Fruit fly (Drosophila melanogaster) whole organism, prepupa: ENCODE results near the gene OS9.

Source experiments
- Blimp-1 ChIP-seq: fragments of 200-800 bp; sonication (Bioruptor generic); optimal IDR thresholded peaks from 3 replicates; lab custom pipeline; 2017; ENCODE audit warnings: missing biosample characterization, missing genetic modification characterization, mild to moderate bottlenecking, moderate library complexity, missing genetic modification reagents
- CG10631 ChIP-seq: fragments of 200-800 bp; sonication (Bioruptor generic); optimal IDR thresholded peaks from 2 replicates; lab custom pipeline; 2016; ENCODE audit warnings: missing biosample characterization, missing genetic modification characterization
- CG11294 ChIP-seq: fragments of 200-800 bp; sonication (Bioruptor generic); IDR thresholded peaks from 2 replicates; pipeline ENCODE4 v1.3.6; 2022; ENCODE audit warnings: missing biosample characterization, missing genetic modification characterization
- CG11762 ChIP-seq: fragments of 200-800 bp; sonication (Bioruptor generic); optimal IDR thresholded peaks from 3 replicates; lab custom pipeline; 2016; ENCODE audit warnings: missing biosample characterization, missing genetic modification characterization; ENCODE audit not compliant: insufficient read depth
- CG11902 ChIP-seq: fragments of 200-800 bp; sonication (Bioruptor generic); optimal IDR thresholded peaks from 3 replicates; lab custom pipeline; 2016; ENCODE audit warnings: missing biosample characterization, missing genetic modification characterization
- CG15336 ChIP-seq: fragments of 200-800 bp; sonication (Bioruptor generic); IDR thresholded peaks from 2 replicates; pipeline ENCODE4 v1.3.6; 2022; ENCODE audit warnings: missing biosample characterization, missing genetic modification characterization
- CG1621 ChIP-seq: fragments of 200-800 bp; sonication (Bioruptor generic); optimal IDR thresholded peaks from 3 replicates; lab custom pipeline; 2018; ENCODE audit warnings: missing biosample characterization, mild to moderate bottlenecking, missing genetic modification characterization
- CG3032 ChIP-seq: fragments of 200-800 bp; optimal IDR thresholded peaks from 2 replicates; lab custom pipeline; 2019; ENCODE audit warnings: missing biosample characterization, mild to moderate bottlenecking, missing genetic modification characterization, moderate library complexity
- CG32006 ChIP-seq: fragments of 200-800 bp; sonication (Bioruptor generic); optimal IDR thresholded peaks from 3 replicates; lab custom pipeline; 2017; ENCODE audit warnings: missing biosample characterization, mild to moderate bottlenecking, missing genetic modification characterization
- CG34406 ChIP-seq: fragments of 200-800 bp; sonication (Bioruptor generic); optimal IDR thresholded peaks from 3 replicates; lab custom pipeline; 2016; ENCODE audit warnings: missing biosample characterization, missing genetic modification characterization
- CG3919 ChIP-seq: fragments of 200-800 bp; sonication (Bioruptor generic); optimal IDR thresholded peaks from 3 replicates; lab custom pipeline; 2016; ENCODE audit warnings: missing biosample characterization, missing genetic modification characterization
- CG4318 ChIP-seq: fragments of 200-800 bp; sonication (Bioruptor generic); optimal IDR thresholded peaks from 3 replicates; lab custom pipeline; 2017; ENCODE audit warnings: missing biosample characterization, mild to moderate bottlenecking, missing genetic modification characterization
- CG6163 ChIP-seq: fragments of 200-800 bp; sonication (Bioruptor generic); IDR thresholded peaks from 3 replicates; pipeline ENCODE4 v1.3.6; 2022; ENCODE audit warnings: missing biosample characterization, missing genetic modification characterization
- CG6276 ChIP-seq: fragments of 200-800 bp; sonication (Bioruptor generic); optimal IDR thresholded peaks from 2 replicates; lab custom pipeline; 2017; ENCODE audit warnings: missing biosample characterization, mild to moderate bottlenecking, missing genetic modification characterization
- CG6792 ChIP-seq: fragments of 200-800 bp; sonication (Bioruptor generic); optimal IDR thresholded peaks from 3 replicates; lab custom pipeline; 2016; ENCODE audit warnings: missing biosample characterization, missing genetic modification characterization
- CG6808 ChIP-seq: fragments of 200-800 bp; sonication (Bioruptor generic); optimal IDR thresholded peaks from 3 replicates; lab custom pipeline; 2017; ENCODE audit warnings: missing biosample characterization, missing genetic modification characterization, mild to moderate bottlenecking, moderate library complexity, missing genetic modification reagents
- CG6854 ChIP-seq: fragments of 200-800 bp; sonication (Bioruptor generic); optimal IDR thresholded peaks from 2 replicates; lab custom pipeline; 2017; ENCODE audit warnings: missing biosample characterization, mild to moderate bottlenecking, missing genetic modification characterization
- CG7368 ChIP-seq: fragments of 200-800 bp; sonication (Bioruptor generic); optimal IDR thresholded peaks from 3 replicates; lab custom pipeline; 2016; ENCODE audit warnings: missing biosample characterization, missing genetic modification characterization
- CG8119 ChIP-seq: fragments of 200-800 bp; sonication (Bioruptor generic); IDR thresholded peaks from 3 replicates; pipeline ENCODE4 v1.3.6; 2022; ENCODE audit warnings: missing biosample characterization, missing genetic modification characterization
- CG8319 ChIP-seq: fragments of 200-800 bp; sonication (Bioruptor generic); optimal IDR thresholded peaks from 3 replicates; lab custom pipeline; 2016; ENCODE audit warnings: missing biosample characterization, missing genetic modification characterization
- CG8632 ChIP-seq: fragments of 200-800 bp; sonication (Bioruptor generic); optimal IDR thresholded peaks from 3 replicates; lab custom pipeline; 2016; ENCODE audit warnings: missing biosample characterization, missing genetic modification characterization
- CG9139 ChIP-seq: fragments of 200-800 bp; sonication (Bioruptor generic); optimal IDR thresholded peaks from 3 replicates; lab custom pipeline; 2017; ENCODE audit warnings: missing biosample characterization, mild to moderate bottlenecking, missing genetic modification characterization
- Eip75B ChIP-seq: fragments of 200-800 bp; sonication (Bioruptor generic); optimal IDR thresholded peaks from 3 replicates; lab custom pipeline; 2016; ENCODE audit warnings: missing biosample characterization, missing genetic modification characterization
- Eip78C ChIP-seq: fragments of 200-800 bp; sonication (Bioruptor generic); peaks from one replicate; lab custom pipeline; 2016; ENCODE audit warnings: missing biosample characterization, missing genetic modification characterization
- Eip93F ChIP-seq: fragments of 200-800 bp; sonication (Bioruptor generic); optimal IDR thresholded peaks from 2 replicates; lab custom pipeline; 2016; ENCODE audit warnings: missing biosample characterization, mild to moderate bottlenecking, missing genetic modification characterization
- Ets96B ChIP-seq: fragments of 200-800 bp; optimal IDR thresholded peaks from 2 replicates; lab custom pipeline; 2019; ENCODE audit warnings: missing biosample characterization, mild to moderate bottlenecking, missing genetic modification characterization, moderate library complexity
- Gug ChIP-seq: fragments of 200-800 bp; sonication (Bioruptor generic); IDR thresholded peaks from 2 replicates; pipeline ENCODE4 v1.3.6; 2022; ENCODE audit warnings: missing biosample characterization, missing genetic modification characterization
- Hr38 ChIP-seq: sonication (Bioruptor generic); optimal IDR thresholded peaks from 2 replicates; lab custom pipeline; 2016; ENCODE audit warnings: missing biosample characterization, missing genetic modification characterization
- Hr39 ChIP-seq: fragments of 200-800 bp; sonication (Bioruptor generic); optimal IDR thresholded peaks from 2 replicates; lab custom pipeline; 2016; ENCODE audit warnings: missing biosample characterization, missing genetic modification characterization
- Hr4 ChIP-seq: fragments of 200-800 bp; sonication (Bioruptor generic); optimal IDR thresholded peaks from 3 replicates; lab custom pipeline; 2016; ENCODE audit warnings: missing biosample characterization, missing genetic modification characterization
- Lpt ChIP-seq: fragments of 200-800 bp; sonication (Bioruptor generic); optimal IDR thresholded peaks from 3 replicates; lab custom pipeline; 2016; ENCODE audit warnings: missing biosample characterization, missing genetic modification characterization
- Met ChIP-seq: fragments of 200-800 bp; sonication (Bioruptor generic); optimal IDR thresholded peaks from 3 replicates; lab custom pipeline; 2016; ENCODE audit warnings: missing biosample characterization, missing genetic modification characterization
- OdsH ChIP-seq: fragments of 200-800 bp; sonication (Bioruptor generic); optimal IDR thresholded peaks from 3 replicates; lab custom pipeline; 2016; ENCODE audit warnings: missing biosample characterization, missing genetic modification characterization
- Smox ChIP-seq: fragments of 200-800 bp; sonication (Bioruptor generic); optimal IDR thresholded peaks from 3 replicates; lab custom pipeline; 2016; ENCODE audit warnings: missing biosample characterization, missing genetic modification characterization
- Sox102F ChIP-seq: fragments of 200-800 bp; sonication (Bioruptor generic); optimal IDR thresholded peaks from 2 replicates; lab custom pipeline; 2016; ENCODE audit warnings: missing biosample characterization, mild to moderate bottlenecking, missing genetic modification characterization
- Sox14 ChIP-seq: fragments of 200-800 bp; sonication (Bioruptor generic); optimal IDR thresholded peaks from 3 replicates; lab custom pipeline; 2016; ENCODE audit warnings: missing biosample characterization, missing genetic modification characterization
- Sox15 ChIP-seq: fragments of 200-800 bp; sonication (Bioruptor generic); optimal IDR thresholded peaks from 3 replicates; lab custom pipeline; 2016; ENCODE audit warnings: missing biosample characterization, missing genetic modification characterization
- achi ChIP-seq: fragments of 200-800 bp; sonication (Bioruptor generic); optimal IDR thresholded peaks from 3 replicates; lab custom pipeline; 2016; ENCODE audit warnings: missing biosample characterization, missing genetic modification characterization
- acj6 ChIP-seq: fragments of 200-800 bp; sonication (Bioruptor generic); optimal IDR thresholded peaks from 3 replicates; lab custom pipeline; 2016; ENCODE audit warnings: missing biosample characterization, missing genetic modification characterization
- cyc ChIP-seq: fragments of 200-800 bp; sonication (Bioruptor generic); optimal IDR thresholded peaks from 3 replicates; lab custom pipeline; 2016; ENCODE audit warnings: missing biosample characterization, missing genetic modification characterization
- dac ChIP-seq: fragments of 200-800 bp; sonication (Bioruptor generic); optimal IDR thresholded peaks from 2 replicates; lab custom pipeline; 2017; ENCODE audit warnings: missing biosample characterization, mild to moderate bottlenecking, missing genetic modification characterization
- dsx ChIP-seq: fragments of 200-800 bp; optimal IDR thresholded peaks from 3 replicates; lab custom pipeline; 2019; ENCODE audit warnings: missing biosample characterization, mild to moderate bottlenecking, missing genetic modification characterization, moderate library complexity; ENCODE audit not compliant: poor library complexity, severe bottlenecking
- eg ChIP-seq: fragments of 200-800 bp; sonication (Bioruptor generic); IDR thresholded peaks from 3 replicates; pipeline ENCODE4 v1.3.6; 2022; ENCODE audit warnings: missing biosample characterization, missing genetic modification characterization
- esn ChIP-seq: fragments of 200-800 bp; sonication (Bioruptor generic); optimal IDR thresholded peaks from 2 replicates; lab custom pipeline; 2016; ENCODE audit warnings: missing biosample characterization, mild to moderate bottlenecking, missing genetic modification characterization, moderate library complexity
- fd59A ChIP-seq: fragments of 200-800 bp; sonication (Bioruptor generic); optimal IDR thresholded peaks from 2 replicates; lab custom pipeline; 2017; ENCODE audit warnings: missing biosample characterization, mild to moderate bottlenecking, missing genetic modification characterization, missing genetic modification reagents
- fd85E ChIP-seq: fragments of 200-800 bp; sonication (Bioruptor generic); optimal IDR thresholded peaks from 3 replicates; lab custom pipeline; 2016; ENCODE audit warnings: missing biosample characterization, missing genetic modification characterization
- lz ChIP-seq: fragments of 200-800 bp; sonication (Bioruptor generic); optimal IDR thresholded peaks from 3 replicates; lab custom pipeline; 2016; ENCODE audit warnings: missing biosample characterization, missing genetic modification characterization
- spab ChIP-seq: fragments of 200-800 bp; sonication (Bioruptor generic); optimal IDR thresholded peaks from 2 replicates; lab custom pipeline; 2017; ENCODE audit warnings: missing biosample characterization, mild to moderate bottlenecking, missing genetic modification characterization, missing genetic modification reagents
- ss ChIP-seq, 2 experiments: fragments of 200-800 bp; sonication (Bioruptor generic); optimal IDR thresholded peaks; 2 replicates in 1 of 2; 3 replicates in 1 of 2; lab custom pipeline; 2017 to 2018; ENCODE audit warnings: mild to moderate bottlenecking in 2 of 2, missing biosample characterization in 2 of 2, missing genetic modification characterization in 2 of 2, moderate library complexity in 1 of 2
- topi ChIP-seq: fragments of 200-800 bp; sonication (Bioruptor generic); optimal IDR thresholded peaks from 3 replicates; lab custom pipeline; 2016; ENCODE audit warnings: missing biosample characterization, missing genetic modification characterization
- vri ChIP-seq: fragments of 200-800 bp; sonication (Bioruptor generic); optimal IDR thresholded peaks from 3 replicates; lab custom pipeline; 2016; ENCODE audit warnings: missing biosample characterization, mild to moderate bottlenecking, missing genetic modification characterization

OS9 gene

DNA sequence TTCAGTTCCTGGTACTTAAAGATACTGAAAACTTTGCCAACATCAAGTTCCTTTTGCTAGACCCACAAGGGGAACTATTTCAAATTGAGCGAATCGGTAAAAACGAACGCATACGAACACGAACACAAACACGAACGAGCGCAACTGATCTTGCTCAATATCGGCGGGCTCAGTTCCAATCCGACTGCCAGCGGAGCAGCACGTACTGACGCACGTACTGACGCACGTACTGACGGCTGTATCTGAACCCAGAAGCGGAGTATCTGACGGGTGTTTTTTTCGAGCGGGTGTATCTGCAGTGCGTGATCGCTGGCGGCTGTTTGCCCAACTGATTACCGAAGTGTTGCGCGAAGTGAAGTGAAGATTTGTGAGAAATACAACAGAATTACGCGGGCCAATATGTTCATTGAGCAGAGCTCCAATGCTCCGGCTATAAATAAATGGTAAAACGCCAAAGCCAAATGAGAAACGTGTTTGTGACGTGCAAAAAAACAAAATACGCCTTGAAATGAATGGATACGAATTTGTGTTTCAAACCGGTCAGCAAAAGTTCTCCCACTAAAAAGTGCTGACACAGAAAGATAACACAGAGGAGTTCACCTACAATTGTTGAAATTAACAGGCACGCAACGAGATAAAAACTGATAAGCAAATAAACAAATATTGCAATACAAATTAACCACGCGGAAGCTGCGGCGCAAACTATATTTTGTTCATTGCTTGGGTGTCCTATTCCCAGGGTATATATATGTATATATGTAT is 31.0 kb downstream of the OS9 start:
- TF ChIP-seq CG3032 (tag; lab: Kevin White, UChicago) (peak; percentile 88), topi (GFP tag; lab: Kevin White, UChicago) (no peak), Eip78C (GFP tag; lab: Kevin White, UChicago) (peak; percentile 59), Ets96B (tag; lab: Kevin White, UChicago) (peak; percentile 19), ss (GFP tag; optimal IDR thresholded peaks at IDR 0.05; lab: Kevin White, UChicago) (peak; percentile 48 to 74), Eip75B (GFP tag; lab: Kevin White, UChicago) (no peak), Hr38 (no peak), Smox (GFP tag; lab: Kevin White, UChicago) (no peak), dsx (GFP tag; lab: Kevin White, UChicago) (peak; percentile 44), acj6 (no peak), fd59A (GFP tag; lab: Kevin White, UChicago) (no peak), CG6276 (GFP tag; lab: Kevin White, UChicago) (no peak), Met (GFP tag; lab: Kevin White, UChicago) (no peak), Hr39 (GFP tag; lab: Kevin White, UChicago) (no peak), Sox14 (GFP tag; lab: Kevin White, UChicago) (peak; percentile 3), Lpt (GFP tag; lab: Kevin White, UChicago) (no peak), CG11294 (GFP tag; lab: Robert Waterston, UW) (no peak), eg (peak; percentile 61; the same call in 1 of the 3 replicates), CG7368 (GFP tag; lab: Kevin White, UChicago) (peak; percentile 4), CG32006 (GFP tag; lab: Kevin White, UChicago) (no peak), esn (GFP tag; lab: Kevin White, UChicago) (no peak), CG1621 (tag; lab: Kevin White, UChicago) (peak; percentile 62), CG8632 (GFP tag; lab: Kevin White, UChicago) (no peak), lz (no peak), CG11902 (no peak), vri (GFP tag; lab: Kevin White, UChicago) (peak; percentile 45), CG8319 (no peak), achi (GFP tag; lab: Kevin White, UChicago) (peak; percentile 17), cyc (no peak), dac (GFP tag; lab: Kevin White, UChicago) (no peak), Hr4 (GFP tag; lab: Kevin White, UChicago) (no peak), CG6163 (GFP tag; lab: Robert Waterston, UW) (peak; percentile 66; the same call in 2 of the 3 replicates), CG34406 (GFP tag; lab: Kevin White, UChicago) (peak; percentile 8), CG6792 (no peak), CG6854 (GFP tag; lab: Kevin White, UChicago) (peak; percentile 64), CG9139 (GFP tag; lab: Kevin White, UChicago) (peak; percentile 46), Sox15 (GFP tag; lab: Kevin White, UChicago) (no peak), OdsH (GFP tag; lab: Kevin White, UChicago) (no peak), spab (GFP tag; lab: Kevin White, UChicago) (no peak), Blimp-1 (GFP tag; lab: Kevin White, UChicago) (no peak), CG15336 (GFP tag; lab: Robert Waterston, UW) (peak; percentile 48; the same call in 1 of the 2 replicates), CG8119 (GFP tag; lab: Robert Waterston, UW) (no peak), CG6808 (GFP tag; lab: Kevin White, UChicago) (peak; percentile 18), Gug (GFP tag; lab: Robert Waterston, UW) (no peak), CG3919 (GFP tag; lab: Kevin White, UChicago) (peak; percentile 8), fd85E (GFP tag; lab: Kevin White, UChicago) (no peak), CG4318 (GFP tag; lab: Kevin White, UChicago) (no peak), Eip93F (GFP tag; lab: Kevin White, UChicago) (no peak), CG11762 (GFP tag; lab: Kevin White, UChicago) (no peak), CG10631 (GFP tag; lab: Kevin White, UChicago) (no peak), Sox102F (GFP tag; lab: Kevin White, UChicago) (no peak)
